Worm (Caenorhabditis elegans) whole organism, mixed stage, embryonic: ENCODE results near the gene saeg-1.

Experiments used
- M03D4.4 ChIP-seq: sonication (generic microtip); optimal IDR thresholded peaks from 2 replicates; lab custom pipeline; 2017; ENCODE audit warnings: mild to moderate bottlenecking, missing genetic modification characterization, missing compliant biosample characterization
- bed-3 ChIP-seq: fragments of 200-800 bp; sonication (Bioruptor generic); optimal IDR thresholded peaks from 3 replicates; lab custom pipeline; 2018; ENCODE audit warnings: mild to moderate bottlenecking, missing genetic modification characterization, moderate library complexity, missing compliant biosample characterization
- blmp-1 ChIP-seq: fragments of 150-350 bp; optimal IDR thresholded peaks from 2 replicates; lab custom pipeline; 2014; ENCODE audit warnings: missing biosample characterization, missing genetic modification characterization
- ceh-39 ChIP-seq: fragments of 150-350 bp; optimal IDR thresholded peaks from 2 replicates; lab custom pipeline; 2014; ENCODE audit warnings: missing biosample characterization, missing genetic modification characterization
- ceh-43 ChIP-seq: fragments of 200-800 bp; sonication (Bioruptor generic); optimal IDR thresholded peaks from 2 replicates; lab custom pipeline; 2018; ENCODE audit warnings: mild to moderate bottlenecking, missing genetic modification characterization, moderate library complexity, missing compliant biosample characterization
- ceh-83 ChIP-seq: fragments of 200-800 bp; sonication (Bioruptor generic); optimal IDR thresholded peaks from 2 replicates; lab custom pipeline; 2018; ENCODE audit warnings: mild to moderate bottlenecking, missing genetic modification characterization, missing compliant biosample characterization
- ces-1 ChIP-seq: fragments of 150-350 bp; optimal IDR thresholded peaks from 2 replicates; lab custom pipeline; 2014; ENCODE audit warnings: missing biosample characterization, missing genetic modification reagents, missing genetic modification characterization
- cnd-1 ChIP-seq: fragments of 200-800 bp; sonication (Bioruptor generic); optimal IDR thresholded peaks from 2 replicates; lab custom pipeline; 2018; ENCODE audit warnings: mild to moderate bottlenecking, missing genetic modification characterization, missing compliant biosample characterization
- drap-1 ChIP-seq: fragments of 200-800 bp; sonication (Bioruptor generic); optimal IDR thresholded peaks from 3 replicates; lab custom pipeline; 2018; ENCODE audit warnings: mild to moderate bottlenecking, missing genetic modification characterization, missing compliant biosample characterization
- elt-1 ChIP-seq: sonication (generic microtip); optimal IDR thresholded peaks from 2 replicates; lab custom pipeline; 2017; ENCODE audit warnings: missing genetic modification characterization, mild to moderate bottlenecking, missing compliant biosample characterization, antibody characterized with exemption, moderate library complexity, borderline replicate concordance; ENCODE audit not compliant: insufficient read depth
- elt-3 ChIP-seq: fragments of 150-350 bp; optimal IDR thresholded peaks from 2 replicates; lab custom pipeline; 2014; ENCODE audit warnings: missing biosample characterization, missing genetic modification characterization
- flh-1 ChIP-seq: fragments of 200-800 bp; sonication (Bioruptor generic); optimal IDR thresholded peaks from 2 replicates; lab custom pipeline; 2018; ENCODE audit warnings: mild to moderate bottlenecking, missing genetic modification characterization, moderate library complexity, missing compliant biosample characterization
- ham-2 ChIP-seq: fragments of 200-800 bp; sonication (Bioruptor generic); optimal IDR thresholded peaks from 2 replicates; lab custom pipeline; 2018; ENCODE audit warnings: mild to moderate bottlenecking, missing genetic modification characterization, missing compliant biosample characterization
- hlh-1 ChIP-seq: fragments of 150-350 bp; optimal IDR thresholded peaks from 2 replicates; lab custom pipeline; 2014; ENCODE audit warnings: missing biosample characterization, missing genetic modification reagents, missing genetic modification characterization
- lin-13 ChIP-seq: fragments of 150-350 bp; optimal IDR thresholded peaks from 2 replicates; lab custom pipeline; 2014; ENCODE audit warnings: missing biosample characterization, missing genetic modification characterization
- lin-32 ChIP-seq: fragments of 200-800 bp; sonication (Bioruptor generic); optimal IDR thresholded peaks from 2 replicates; lab custom pipeline; 2018; ENCODE audit warnings: mild to moderate bottlenecking, missing genetic modification characterization, missing compliant biosample characterization
- lsy-2 ChIP-seq: fragments of 150-350 bp; optimal IDR thresholded peaks from 2 replicates; lab custom pipeline; 2014; ENCODE audit warnings: missing biosample characterization, missing genetic modification characterization
- mab-5 ChIP-seq: fragments of 150-350 bp; optimal IDR thresholded peaks from 2 replicates; lab custom pipeline; 2014; ENCODE audit warnings: missing biosample characterization, missing genetic modification characterization
- mep-1 ChIP-seq: fragments of 150-350 bp; optimal IDR thresholded peaks from 2 replicates; lab custom pipeline; 2017; ENCODE audit warnings: missing biosample characterization, missing genetic modification reagents, missing genetic modification characterization, inconsistent platforms
- mls-2 ChIP-seq: sonication (generic microtip); optimal IDR thresholded peaks from 2 replicates; lab custom pipeline; 2016; ENCODE audit warnings: mild to moderate bottlenecking, missing genetic modification characterization, moderate library complexity, missing compliant biosample characterization
- nhr-12 ChIP-seq: fragments of 150-350 bp; optimal IDR thresholded peaks from 2 replicates; lab custom pipeline; 2014; ENCODE audit warnings: missing biosample characterization, missing genetic modification characterization
- nhr-2 ChIP-seq: fragments of 150-350 bp; optimal IDR thresholded peaks from 2 replicates; lab custom pipeline; 2014; ENCODE audit warnings: missing biosample characterization, missing genetic modification characterization
- nhr-237 ChIP-seq: fragments of 150-350 bp; optimal IDR thresholded peaks from 2 replicates; lab custom pipeline; 2014; ENCODE audit warnings: missing biosample characterization, missing genetic modification characterization
- nhr-28 ChIP-seq: fragments of 150-350 bp; optimal IDR thresholded peaks from 2 replicates; lab custom pipeline; 2014; ENCODE audit warnings: missing biosample characterization, missing genetic modification characterization
- nhr-76 ChIP-seq: sonication (generic microtip); optimal IDR thresholded peaks from 2 replicates; lab custom pipeline; 2017; ENCODE audit warnings: missing biosample characterization, missing genetic modification characterization
- pha-4 ChIP-seq: fragments of 150-350 bp; optimal IDR thresholded peaks from 2 replicates; lab custom pipeline; 2018; ENCODE audit warnings: missing biosample characterization, missing genetic modification reagents, missing genetic modification characterization
- sem-2 ChIP-seq: fragments of 200-800 bp; sonication (Bioruptor generic); optimal IDR thresholded peaks from 2 replicates; lab custom pipeline; 2018; ENCODE audit warnings: mild to moderate bottlenecking, missing genetic modification characterization, missing compliant biosample characterization
- snpc-4 ChIP-seq: fragments of 150-350 bp; optimal IDR thresholded peaks from 2 replicates; lab custom pipeline; 2014; ENCODE audit warnings: missing biosample characterization, missing genetic modification characterization
- sptf-1 ChIP-seq: sonication (generic microtip); optimal IDR thresholded peaks from 2 replicates; lab custom pipeline; 2017; ENCODE audit warnings: mild to moderate bottlenecking, missing genetic modification characterization, moderate library complexity, missing compliant biosample characterization
- tbx-8 ChIP-seq: fragments of 200-800 bp; sonication (Bioruptor generic); optimal IDR thresholded peaks from 2 replicates; lab custom pipeline; 2018; ENCODE audit warnings: mild to moderate bottlenecking, missing genetic modification characterization, moderate library complexity, missing compliant biosample characterization
- unc-120 ChIP-seq: sonication (generic microtip); optimal IDR thresholded peaks from 2 replicates; lab custom pipeline; 2017; ENCODE audit warnings: missing genetic modification characterization, missing compliant biosample characterization; ENCODE audit not compliant: poor library complexity, severe bottlenecking
- unc-39 ChIP-seq: fragments of 150-350 bp; optimal IDR thresholded peaks from 2 replicates; lab custom pipeline; 2014; ENCODE audit warnings: missing biosample characterization, missing genetic modification characterization
- unc-62 ChIP-seq: fragments of 150-350 bp; optimal IDR thresholded peaks from 2 replicates; lab custom pipeline; 2014; ENCODE audit warnings: missing biosample characterization, missing genetic modification reagents, missing genetic modification characterization
- zip-8 ChIP-seq: fragments of 150-350 bp; optimal IDR thresholded peaks from 2 replicates; lab custom pipeline; 2014; ENCODE audit warnings: missing biosample characterization, missing genetic modification characterization
- ztf-11 ChIP-seq: fragments of 150-350 bp; optimal IDR thresholded peaks from 2 replicates; lab custom pipeline; 2014; ENCODE audit warnings: missing biosample characterization, missing genetic modification characterization

saeg-1 gene

DNA sequence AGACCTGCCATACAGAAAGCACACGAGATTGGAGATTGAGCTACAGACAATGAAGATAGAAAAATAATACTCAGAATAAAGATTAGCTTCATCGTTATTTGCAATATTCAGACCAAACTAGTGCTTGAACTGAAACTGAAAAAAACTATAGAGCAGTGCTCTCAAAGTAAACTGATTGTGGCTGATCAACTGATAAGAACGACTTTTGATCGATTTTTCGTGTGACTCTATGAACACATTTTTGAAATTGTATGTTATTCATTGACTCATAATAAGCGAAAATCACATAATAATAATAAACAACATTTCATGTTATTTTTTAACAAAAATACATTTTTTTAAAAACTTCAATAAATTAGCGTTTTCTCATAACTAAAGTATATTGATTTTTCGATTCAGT, 35.6 kb upstream of the saeg-1 start, which contains the start of gene spp-16:
Gene spp-16 (minus strand): TSS at position 179 of the 400 bp plus-strand sequence.
- TF ChIP-seq nhr-12 (tag; lab: Kevin White, UChicago) (no peak), zip-8 (tag; lab: Kevin White, UChicago) (no peak), lin-13 (tag; lab: Kevin White, UChicago) (no peak), ham-2 (no peak), elt-3 (no peak), elt-1 (tag; lab: Kevin White, UChicago) (no peak), nhr-28 (tag; lab: Kevin White, UChicago) (no peak), nhr-76 (tag; lab: Kevin White, UChicago) (no peak), tbx-8 (GFP tag; lab: Kevin White, UChicago) (no peak), M03D4.4 (tag; lab: Kevin White, UChicago) (no peak), hlh-1 (tag; lab: Kevin White, UChicago) (no peak), ceh-83 (no peak), cnd-1 (tag; lab: Kevin White, UChicago) (no peak), nhr-2 (tag; lab: Kevin White, UChicago) (no peak), unc-62 (GFP tag; lab: Kevin White, UChicago) (no peak), sem-2 (GFP tag; lab: Kevin White, UChicago) (no peak), flh-1 (GFP tag; lab: Kevin White, UChicago) (no peak), nhr-237 (no peak)

DNA sequence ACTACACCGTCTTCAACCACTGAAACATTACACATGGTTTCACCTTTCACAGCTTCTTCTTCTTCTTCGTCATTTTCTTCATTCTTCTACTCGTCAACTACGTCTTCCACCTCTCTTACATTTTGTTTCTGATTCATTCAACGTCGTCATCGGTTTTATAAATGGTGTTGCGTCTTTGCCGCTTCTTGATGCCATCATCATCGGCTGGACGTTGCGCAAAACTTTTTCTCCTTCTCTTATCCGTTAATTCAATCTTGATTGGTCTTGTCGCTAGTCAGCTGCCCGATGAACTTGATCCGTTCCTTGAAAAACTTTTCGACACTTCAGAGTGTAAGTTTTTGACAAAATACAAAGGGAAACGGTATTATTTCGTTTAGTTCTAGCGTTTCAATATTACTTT, 33.1 kb upstream of the saeg-1 start:
- TF ChIP-seq nhr-12 (tag; lab: Kevin White, UChicago) (no peak), elt-1 (tag; lab: Kevin White, UChicago) (peak; percentile 64)
- TF ChIP-seq, all 35 proteins: peak for 1

DNA sequence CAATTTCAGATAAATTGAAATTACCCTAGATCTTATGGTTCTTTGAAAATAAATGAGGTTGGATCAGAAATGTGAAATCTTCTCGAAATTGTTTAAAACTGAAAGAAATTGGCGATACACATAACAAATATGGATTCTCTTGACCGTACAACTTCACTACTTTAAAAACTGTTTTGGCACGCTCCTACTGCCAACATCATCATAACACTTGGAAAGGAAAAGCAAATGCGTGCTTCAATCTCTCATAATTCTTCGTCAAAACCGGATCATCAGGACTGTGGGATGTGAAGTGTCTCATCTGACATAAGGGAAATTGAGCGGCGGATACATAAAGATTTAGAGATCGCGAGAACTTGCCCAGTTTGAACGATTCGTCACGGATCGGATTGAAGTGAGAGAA, 32.6 kb upstream of the saeg-1 start, which contains the start of gene F32D8.7:
Gene F32D8.7 (plus strand): TSS at position 329 of the 400 bp plus-strand sequence.
- TF ChIP-seq ceh-43 (GFP tag; lab: Kevin White, UChicago) (no peak), ceh-83 (no peak), unc-62 (GFP tag; lab: Kevin White, UChicago) (peak; percentile 15), elt-1 (tag; lab: Kevin White, UChicago) (no peak)
- TF ChIP-seq, all 35 proteins: peak for 1

DNA sequence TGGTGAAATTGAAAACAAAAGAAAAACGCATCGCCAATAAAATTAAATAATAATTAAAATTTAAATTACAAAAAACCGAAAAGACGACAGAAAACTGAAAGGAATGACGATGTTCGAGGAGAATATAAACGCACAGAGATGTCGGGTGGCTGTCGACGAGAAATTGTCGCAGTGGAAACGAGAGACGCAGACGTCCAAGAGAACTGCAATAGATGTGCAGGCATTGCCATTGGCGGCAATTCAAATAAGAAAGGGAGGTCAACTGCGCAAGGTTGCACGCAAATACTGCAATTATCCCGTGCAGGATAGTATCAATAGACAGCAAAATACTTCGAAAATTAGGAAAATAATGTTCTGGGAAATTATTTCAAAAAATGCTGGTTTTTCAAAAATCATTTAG, 31.7 kb upstream of the saeg-1 start:
- TF ChIP-seq zip-8 (tag; lab: Kevin White, UChicago) (no peak), nhr-76 (tag; lab: Kevin White, UChicago) (no peak), mep-1 (tag; lab: Kevin White, UChicago) (peak; percentile 99), sem-2 (GFP tag; lab: Kevin White, UChicago) (no peak), snpc-4 (tag; lab: Kevin White, UChicago) (no peak), lsy-2 (peak; percentile 92), ztf-11 (tag; lab: Kevin White, UChicago) (peak; percentile 60), mls-2 (tag; lab: Kevin White, UChicago) (peak; percentile 85), mab-5 (tag; lab: Kevin White, UChicago) (no peak), blmp-1 (peak; percentile 33), nhr-28 (tag; lab: Kevin White, UChicago) (peak; percentile 14), ceh-83 (peak; percentile 70), ceh-39 (tag; lab: Kevin White, UChicago) (peak; percentile 99), nhr-12 (tag; lab: Kevin White, UChicago) (peak; percentile 92), ces-1 (GFP tag; lab: Kevin White, UChicago) (peak; percentile 84), lin-32 (GFP tag; lab: Kevin White, UChicago) (no peak), unc-62 (GFP tag; lab: Kevin White, UChicago) (peak; percentile 94), cnd-1 (tag; lab: Kevin White, UChicago) (peak; percentile 74), ham-2 (peak; percentile 60), unc-39 (peak; percentile 42), hlh-1 (tag; lab: Kevin White, UChicago) (peak; percentile 88), bed-3 (peak; percentile 52), pha-4 (tag; lab: Kevin White, UChicago) (peak; percentile 99), lin-13 (tag; lab: Kevin White, UChicago) (peak; percentile 97), drap-1 (peak; percentile 88), nhr-237 (peak; percentile 97), tbx-8 (GFP tag; lab: Kevin White, UChicago) (peak; percentile 50), M03D4.4 (tag; lab: Kevin White, UChicago) (peak; percentile 73), sptf-1 (tag; lab: Kevin White, UChicago) (peak; percentile 92), flh-1 (GFP tag; lab: Kevin White, UChicago) (no peak), unc-120 (tag; lab: Kevin White, UChicago) (peak; percentile 98), ceh-43 (GFP tag; lab: Kevin White, UChicago) (peak; percentile 64), nhr-2 (tag; lab: Kevin White, UChicago) (peak; percentile 80), elt-3 (peak; percentile 86), elt-1 (tag; lab: Kevin White, UChicago) (peak; percentile 34)
